Fruit fly (Drosophila melanogaster) Kc167 (cell line): Measurements from ENCODE around the gene CG14054.

Experiments
- Myc ChIP-seq: fragments of >200 bp; optimal IDR thresholded peaks from 2 replicates; lab custom pipeline; 2017; ENCODE audit warnings: missing external identifiers
- Sin3A ChIP-seq: fragments of >200 bp; optimal IDR thresholded peaks from 2 replicates; lab custom pipeline; 2018; ENCODE audit warnings: missing external identifiers
- h ChIP-seq: fragments of >200 bp; optimal IDR thresholded peaks from 3 replicates; lab custom pipeline; 2018; ENCODE audit warnings: missing external identifiers
- insv ChIP-seq: fragments of >200 bp; optimal IDR thresholded peaks from 3 replicates; lab custom pipeline; 2018; ENCODE audit warnings: missing external identifiers
- psq ChIP-seq: fragments of >200 bp; optimal IDR thresholded peaks from 2 replicates; lab custom pipeline; 2017; ENCODE audit warnings: missing external identifiers
- ttk ChIP-seq: sonication (Bioruptor generic); optimal IDR thresholded peaks from 2 replicates; lab custom pipeline; 2017; ENCODE audit warnings: missing external identifiers

The CG14054 gene

dm6 chrX:2087501-2087900 lies 21.3 kb upstream of the CG14054 start:
- no peak for TF ChIP-seq h (lab: Kevin White, UChicago)
- TF ChIP-seq insv (lab: Kevin White, UChicago): no peak
- no peak for TF ChIP-seq ttk (lab: Kevin White, UChicago)
- TF ChIP-seq psq: no peak
- TF ChIP-seq Myc (lab: Kevin White, UChicago): no peak
- TF ChIP-seq Sin3A (lab: Kevin White, UChicago): no peak

- no peak for TF ChIP-seq ttk (lab: Kevin White, UChicago)
- TF ChIP-seq psq: no peak
- no peak for TF ChIP-seq h (lab: Kevin White, UChicago)
- TF ChIP-seq Sin3A (lab: Kevin White, UChicago): no peak
- TF ChIP-seq insv (lab: Kevin White, UChicago): no peak
- TF ChIP-seq Myc (lab: Kevin White, UChicago): no peak
These were observed 17.6 kb upstream of the CG14054 start for dm6 chrX:2083678-2084162.

dm6 chrX:2083109-2083508 lies 16.9 kb upstream of the CG14054 start:
- no peak for TF ChIP-seq h (lab: Kevin White, UChicago)
- no peak for TF ChIP-seq psq
- no peak for TF ChIP-seq insv (lab: Kevin White, UChicago)
- no peak for TF ChIP-seq Myc (lab: Kevin White, UChicago)
- TF ChIP-seq ttk (lab: Kevin White, UChicago): no peak
- TF ChIP-seq Sin3A (lab: Kevin White, UChicago): no peak

- TF ChIP-seq insv (lab: Kevin White, UChicago): no peak
- TF ChIP-seq ttk (lab: Kevin White, UChicago): no peak
- TF ChIP-seq psq: no peak
- no peak for TF ChIP-seq Sin3A (lab: Kevin White, UChicago)
- no peak for TF ChIP-seq Myc (lab: Kevin White, UChicago)
- no peak for TF ChIP-seq h (lab: Kevin White, UChicago)
These were observed 15.7 kb upstream of the CG14054 start for dm6 chrX:2081848-2082365.

- TF ChIP-seq h (lab: Kevin White, UChicago) (no peak), ttk (lab: Kevin White, UChicago) (no peak), Myc (lab: Kevin White, UChicago) (no peak)
These were observed 14.3 kb upstream of the CG14054 start, which contains the start of the genes CG16903 and Unc-76 for dm6 chrX:2080367-2080927. TSS of gene CG16903 (minus strand) at chrX:2080405. TSS of gene Unc-76 (plus strand) at chrX:2080610.

dm6 chrX:2076412-2077357 lies 10.5 kb upstream of the CG14054 start, which contains the start of gene CG4025:
TSS of gene CG4025 (plus strand) at chrX:2076966.
- TF ChIP-seq psq (no peak), insv (lab: Kevin White, UChicago) (no peak), Myc (lab: Kevin White, UChicago) (no peak)

dm6 chrX:2075846-2076377 lies 9.8 kb upstream of the CG14054 start, which contains the start of gene CG4045:
TSS of gene CG4045 (minus strand) at chrX:2075900.
- TF ChIP-seq insv (lab: Kevin White, UChicago) (no peak), ttk (lab: Kevin White, UChicago) (no peak), Sin3A (lab: Kevin White, UChicago) (no peak), Myc (lab: Kevin White, UChicago) (no peak), h (lab: Kevin White, UChicago) (no peak)

dm6 chrX:2073325-2073724 lies 7.2 kb upstream of the CG14054 start, which contains the start of gene CG4199:
TSS of gene CG4199 (minus strand) at chrX:2073483.
- TF ChIP-seq Myc (lab: Kevin White, UChicago) (no peak), psq (no peak), h (lab: Kevin White, UChicago) (no peak), Sin3A (lab: Kevin White, UChicago) (no peak), insv (lab: Kevin White, UChicago) (no peak), ttk (lab: Kevin White, UChicago) (no peak)

- TF ChIP-seq ttk (lab: Kevin White, UChicago) (no peak), h (lab: Kevin White, UChicago) (no peak), insv (lab: Kevin White, UChicago) (no peak), psq (no peak), Sin3A (lab: Kevin White, UChicago) (no peak), Myc (lab: Kevin White, UChicago) (no peak)
These were observed 6.0 kb upstream of the CG14054 start, which contains the start of gene Rtca for dm6 chrX:2071878-2072817. TSS of gene Rtca (plus strand) at chrX:2072413.

- TF ChIP-seq Myc (lab: Kevin White, UChicago): no peak
- no peak for TF ChIP-seq ttk (lab: Kevin White, UChicago)
- TF ChIP-seq insv (lab: Kevin White, UChicago): no peak
- TF ChIP-seq h (lab: Kevin White, UChicago): no peak
These were observed 4.5 kb upstream of the CG14054 start for dm6 chrX:2070708-2071063.
